Worm (Caenorhabditis elegans) whole organism, L2 larva: ENCODE results near the gene F36H5.18.

Experiments
- C34F6.9 ChIP-seq: fragments of 150-350 bp; optimal IDR thresholded peaks from 2 replicates; lab custom pipeline; 2014; ENCODE audit warnings: missing biosample characterization, missing genetic modification characterization
- F13H6.1 ChIP-seq: sonication (generic microtip); optimal IDR thresholded peaks from 2 replicates; lab custom pipeline; 2016; ENCODE audit warnings: missing genetic modification characterization, missing compliant biosample characterization
- R02D3.7 ChIP-seq: fragments of 150-350 bp; optimal IDR thresholded peaks from 2 replicates; lab custom pipeline; 2014; ENCODE audit warnings: missing biosample characterization, missing genetic modification characterization
- Y55F3AM.14 ChIP-seq: fragments of 200-800 bp; sonication (Bioruptor generic); optimal IDR thresholded peaks from 2 replicates; lab custom pipeline; 2018; ENCODE audit warnings: mild to moderate bottlenecking, missing genetic modification characterization, missing compliant biosample characterization
- ZK546.5 ChIP-seq: sonication (generic microtip); optimal IDR thresholded peaks from 2 replicates; lab custom pipeline; 2017; ENCODE audit warnings: missing biosample characterization, missing genetic modification characterization
- alr-1 ChIP-seq: fragments of 150-350 bp; optimal IDR thresholded peaks from 2 replicates; lab custom pipeline; 2014; ENCODE audit warnings: missing biosample characterization, missing genetic modification characterization
- aly-2 ChIP-seq: fragments of 150-350 bp; optimal IDR thresholded peaks from 2 replicates; lab custom pipeline; 2014; ENCODE audit warnings: missing biosample characterization, missing genetic modification characterization
- ama-1 ChIP-seq: fragments of 150-350 bp; optimal IDR thresholded peaks from 2 replicates; lab custom pipeline; 2018; ENCODE audit warnings: inconsistent platforms
- blmp-1 ChIP-seq: sonication (generic microtip); optimal IDR thresholded peaks from 2 replicates; lab custom pipeline; 2017; ENCODE audit warnings: missing genetic modification characterization, mild to moderate bottlenecking, missing compliant biosample characterization, antibody characterized with exemption, moderate library complexity; ENCODE audit not compliant: insufficient read depth
- ceh-16 ChIP-seq: fragments of 150-350 bp; optimal IDR thresholded peaks from 2 replicates; lab custom pipeline; 2014; ENCODE audit warnings: missing biosample characterization, missing genetic modification characterization
- crh-2 ChIP-seq: sonication (generic microtip); optimal IDR thresholded peaks from 2 replicates; lab custom pipeline; 2017; ENCODE audit warnings: missing biosample characterization, missing genetic modification characterization
- dmd-4 ChIP-seq: sonication (generic microtip); optimal IDR thresholded peaks from 2 replicates; lab custom pipeline; 2017; ENCODE audit warnings: missing biosample characterization, missing genetic modification characterization
- egl-27 ChIP-seq: sonication (generic microtip); optimal IDR thresholded peaks from 3 replicates; lab custom pipeline; 2017; ENCODE audit warnings: missing biosample characterization, missing genetic modification reagents, missing genetic modification characterization
- elt-1 ChIP-seq: fragments of 150-350 bp; optimal IDR thresholded peaks from 2 replicates; lab custom pipeline; 2014; ENCODE audit warnings: missing biosample characterization, missing genetic modification characterization
- elt-3 ChIP-seq: sonication (generic microtip); optimal IDR thresholded peaks from 2 replicates; lab custom pipeline; 2017; ENCODE audit warnings: missing biosample characterization, missing genetic modification characterization
- fos-1 ChIP-seq: fragments of 150-350 bp; optimal IDR thresholded peaks from 2 replicates; lab custom pipeline; 2014; ENCODE audit warnings: missing biosample characterization, missing genetic modification characterization
- gmeb-1 ChIP-seq: fragments of 150-350 bp; optimal IDR thresholded peaks from 2 replicates; lab custom pipeline; 2014; ENCODE audit warnings: missing biosample characterization, missing genetic modification characterization
- lin-11 ChIP-seq: fragments of 150-350 bp; sonication (generic microtip); optimal IDR thresholded peaks from 2 replicates; lab custom pipeline; 2014; ENCODE audit warnings: missing biosample characterization, missing genetic modification characterization, inconsistent platforms, mixed read lengths
- lin-13 ChIP-seq: fragments of 150-350 bp; optimal IDR thresholded peaks from 2 replicates; lab custom pipeline; 2014; ENCODE audit warnings: missing biosample characterization, missing genetic modification reagents, missing genetic modification characterization
- lin-39 ChIP-seq: fragments of 150-350 bp; optimal IDR thresholded peaks from 2 replicates; lab custom pipeline; 2014; ENCODE audit warnings: missing biosample characterization, missing genetic modification reagents, missing genetic modification characterization
- lsy-2 ChIP-seq, 2 experiments: fragments of 150-350 bp in 1 of 2; sonication (generic microtip) in 1 of 2; optimal IDR thresholded peaks; 2 replicates each; lab custom pipeline; 2014 to 2017; ENCODE audit warnings: missing biosample characterization in 2 of 2, missing genetic modification characterization in 2 of 2
- nhr-10 ChIP-seq: sonication (generic microtip); optimal IDR thresholded peaks from 2 replicates; lab custom pipeline; 2017; ENCODE audit warnings: missing biosample characterization, missing genetic modification characterization
- nhr-11 ChIP-seq: fragments of 150-350 bp; optimal IDR thresholded peaks from 2 replicates; lab custom pipeline; 2014; ENCODE audit warnings: missing biosample characterization, missing genetic modification characterization
- nhr-12 ChIP-seq: fragments of 150-350 bp; optimal IDR thresholded peaks from 2 replicates; lab custom pipeline; 2014; ENCODE audit warnings: missing biosample characterization, missing genetic modification characterization
- nhr-129 ChIP-seq: fragments of 150-350 bp; optimal IDR thresholded peaks from 2 replicates; lab custom pipeline; 2014; ENCODE audit warnings: missing biosample characterization, missing genetic modification characterization
- nhr-21 ChIP-seq: fragments of 150-350 bp; optimal IDR thresholded peaks from 2 replicates; lab custom pipeline; 2014; ENCODE audit warnings: missing biosample characterization, missing genetic modification characterization
- nhr-23 ChIP-seq: fragments of 150-350 bp; optimal IDR thresholded peaks from 2 replicates; lab custom pipeline; 2014; ENCODE audit warnings: missing biosample characterization, missing genetic modification reagents, missing genetic modification characterization
- nhr-237 ChIP-seq: fragments of 150-350 bp; optimal IDR thresholded peaks from 2 replicates; lab custom pipeline; 2014; ENCODE audit warnings: missing biosample characterization, missing genetic modification characterization
- nhr-25 ChIP-seq: fragments of 150-350 bp; sonication (generic microtip); optimal IDR thresholded peaks from 3 replicates; lab custom pipeline; 2014; ENCODE audit warnings: missing biosample characterization, missing genetic modification characterization
- nhr-6 ChIP-seq: fragments of 150-350 bp; optimal IDR thresholded peaks from 2 replicates; lab custom pipeline; 2014; ENCODE audit warnings: missing biosample characterization, missing genetic modification characterization
- sem-4 ChIP-seq: fragments of 150-350 bp; optimal IDR thresholded peaks from 2 replicates; lab custom pipeline; 2014; ENCODE audit warnings: missing biosample characterization, missing genetic modification reagents, missing genetic modification characterization
- skn-1 ChIP-seq: sonication (generic microtip); optimal IDR thresholded peaks from 2 replicates; lab custom pipeline; 2017; ENCODE audit warnings: missing biosample characterization, missing genetic modification characterization
- sma-3 ChIP-seq: sonication (generic microtip); optimal IDR thresholded peaks from 2 replicates; lab custom pipeline; 2016; ENCODE audit warnings: missing genetic modification reagents, missing genetic modification characterization, missing compliant biosample characterization
- sma-9 ChIP-seq, 2 experiments: fragments of 150-350 bp in 1 of 2; sonication (generic microtip) in 1 of 2; optimal IDR thresholded peaks; 2 replicates each; lab custom pipeline; 2014 to 2016; ENCODE audit warnings: missing genetic modification characterization in 2 of 2, mild to moderate bottlenecking in 1 of 2, missing biosample characterization in 1 of 2, missing compliant biosample characterization in 1 of 2, missing genetic modification reagents in 1 of 2, moderate library complexity in 1 of 2
- snpc-4 ChIP-seq: fragments of 150-350 bp; optimal IDR thresholded peaks from 2 replicates; lab custom pipeline; 2014; ENCODE audit warnings: missing biosample characterization, missing genetic modification characterization
- unc-39 ChIP-seq: fragments of 150-350 bp; optimal IDR thresholded peaks from 2 replicates; lab custom pipeline; 2014; ENCODE audit warnings: missing biosample characterization, missing genetic modification characterization
- unc-62 ChIP-seq: fragments of 150-350 bp; optimal IDR thresholded peaks from 2 replicates; lab custom pipeline; 2014; ENCODE audit warnings: missing biosample characterization, missing genetic modification reagents, missing genetic modification characterization
- zag-1 ChIP-seq: fragments of 150-350 bp; optimal IDR thresholded peaks from 2 replicates; lab custom pipeline; 2014; ENCODE audit warnings: missing biosample characterization, missing genetic modification characterization
- ztf-1 ChIP-seq: fragments of 200-800 bp; sonication (Bioruptor generic); conservative IDR thresholded peaks from 2 replicates; pipeline ENCODE4 v1.3.6; 2022; ENCODE audit warnings: missing genetic modification characterization, missing compliant biosample characterization
- ztf-11 ChIP-seq: sonication (generic microtip); optimal IDR thresholded peaks from 2 replicates; lab custom pipeline; 2017; ENCODE audit warnings: missing biosample characterization, missing genetic modification characterization
- ztf-4 ChIP-seq: fragments of 150-350 bp; optimal IDR thresholded peaks from 2 replicates; lab custom pipeline; 2014; ENCODE audit warnings: missing biosample characterization, missing genetic modification characterization

The F36H5.18 gene

DNA sequence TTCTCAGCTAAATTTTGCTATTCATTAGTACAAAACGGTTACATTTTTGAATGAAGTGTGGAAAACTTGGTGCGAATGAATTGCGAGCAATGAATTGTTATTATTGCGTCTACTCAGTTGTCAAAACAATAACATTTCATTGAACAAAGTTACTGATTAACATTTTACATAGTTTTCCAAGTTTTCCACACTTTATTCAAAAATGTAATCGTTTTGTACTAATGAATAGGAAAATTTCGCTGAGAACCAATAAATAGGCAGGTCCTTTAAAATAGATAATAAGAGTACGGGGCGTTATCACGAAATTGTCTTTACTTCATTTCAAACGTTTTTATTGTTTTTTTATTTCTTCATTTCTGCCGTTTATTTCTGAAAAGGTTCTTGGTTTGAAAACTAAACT lies 22.8 kb downstream of the F36H5.18 start, which contains the start of gene math-4:
math-4 (minus strand) TSS at position 101 of the 400 bp plus-strand sequence.
- TF ChIP-seq aly-2 (tag; lab: Kevin White, UChicago) (no peak), unc-62 (no peak), fos-1 (tag; lab: Kevin White, UChicago) (no peak), unc-39 (tag; lab: Kevin White, UChicago) (no peak), lin-13 (GFP tag; lab: Kevin White, UChicago) (no peak), skn-1 (tag; lab: Kevin White, UChicago) (no peak), blmp-1 (tag; lab: Kevin White, UChicago) (no peak), gmeb-1 (no peak), ztf-1 (GFP tag; lab: Robert Waterston, UW) (no peak), nhr-21 (tag; lab: Kevin White, UChicago) (no peak), egl-27 (tag; lab: Kevin White, UChicago) (no peak), Y55F3AM.14 (GFP tag; lab: Kevin White, UChicago) (no peak), elt-1 (tag; lab: Kevin White, UChicago) (no peak), ztf-11 (tag; lab: Kevin White, UChicago) (no peak), zag-1 (tag; lab: Kevin White, UChicago) (no peak), C34F6.9 (no peak), ztf-4 (tag; lab: Kevin White, UChicago) (no peak), ceh-16 (tag; lab: Kevin White, UChicago) (no peak), nhr-12 (no peak), sma-9 (GFP tag; optimal IDR thresholded peaks at IDR 0.05; lab: Kevin White, UChicago) (no peak), sma-9 (tag; optimal IDR thresholded peaks at IDR 0.05; lab: Kevin White, UChicago) (no peak)

- no peak for TF ChIP-seq nhr-21 (tag; lab: Kevin White, UChicago)
- no peak for TF ChIP-seq blmp-1 (tag; lab: Kevin White, UChicago)
- no peak for TF ChIP-seq C34F6.9
- TF ChIP-seq alr-1 (tag; lab: Kevin White, UChicago), result no peak
- TF ChIP-seq nhr-23 (tag; lab: Kevin White, UChicago), result no peak
- TF ChIP-seq nhr-10 (tag; lab: Kevin White, UChicago), result no peak
- no peak for TF ChIP-seq skn-1 (tag; lab: Kevin White, UChicago)
- no peak for TF ChIP-seq snpc-4
- no peak for TF ChIP-seq crh-2 (tag; lab: Kevin White, UChicago)
- TF ChIP-seq ZK546.5 (tag; lab: Kevin White, UChicago), result no peak
- TF ChIP-seq nhr-11, result no peak
- TF ChIP-seq F13H6.1, result no peak
- no peak for TF ChIP-seq fos-1 (tag; lab: Kevin White, UChicago)
- no peak for TF ChIP-seq sma-3 (GFP tag; lab: Kevin White, UChicago)
- no peak for TF ChIP-seq ceh-16 (tag; lab: Kevin White, UChicago)
- no peak for TF ChIP-seq lsy-2 (tag; optimal IDR thresholded peaks at IDR 0.05; lab: Kevin White, UChicago)
- no peak for TF ChIP-seq sma-9 (GFP tag; optimal IDR thresholded peaks at IDR 0.05; lab: Kevin White, UChicago)
- no peak for TF ChIP-seq sma-9 (tag; optimal IDR thresholded peaks at IDR 0.05; lab: Kevin White, UChicago)
- TF ChIP-seq nhr-12, result no peak
- TF ChIP-seq dmd-4 (tag; lab: Kevin White, UChicago), result no peak
- TF ChIP-seq nhr-237 (tag; lab: Kevin White, UChicago), result no peak
- TF ChIP-seq, all 48 proteins: peak for 0
These were observed 25.1 kb downstream of the F36H5.18 start, which contains the start of gene C08F1.11 for ce11 chrII:1784799-1785198. Gene C08F1.11 (minus strand): TSS chrII:1784899.

DNA sequence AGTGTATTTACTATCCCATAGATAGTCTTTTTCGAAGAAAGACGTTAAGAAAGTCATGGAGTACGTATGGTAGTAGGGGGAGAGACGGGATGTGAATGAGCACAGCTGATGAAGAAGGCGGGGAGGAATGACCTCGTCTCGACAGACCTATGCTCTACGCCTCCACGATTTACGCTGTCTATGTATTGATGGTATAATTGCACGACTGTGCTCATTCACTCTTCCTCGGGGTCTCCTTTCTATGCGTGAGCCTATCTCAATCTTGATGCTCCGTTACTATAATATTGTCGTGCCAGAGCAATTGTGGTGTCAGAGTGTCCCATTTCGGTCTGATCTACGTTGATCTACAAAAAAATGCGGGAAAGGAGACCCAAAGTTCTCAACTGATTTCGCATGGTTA lies 26.5 kb downstream of the F36H5.18 start, which contains the start of gene C08F1.10:
C08F1.10 (minus strand) TSS at position 101 of the 400 bp plus-strand sequence.
- TF ChIP-seq nhr-23 (tag; lab: Kevin White, UChicago) (no peak), nhr-237 (tag; lab: Kevin White, UChicago) (no peak), skn-1 (tag; lab: Kevin White, UChicago) (no peak), ama-1 (lab: Kevin White, UChicago) (no peak), nhr-6 (tag; lab: Kevin White, UChicago) (no peak), ceh-16 (tag; lab: Kevin White, UChicago) (no peak), C34F6.9 (no peak), nhr-129 (tag; lab: Kevin White, UChicago) (no peak)

DNA sequence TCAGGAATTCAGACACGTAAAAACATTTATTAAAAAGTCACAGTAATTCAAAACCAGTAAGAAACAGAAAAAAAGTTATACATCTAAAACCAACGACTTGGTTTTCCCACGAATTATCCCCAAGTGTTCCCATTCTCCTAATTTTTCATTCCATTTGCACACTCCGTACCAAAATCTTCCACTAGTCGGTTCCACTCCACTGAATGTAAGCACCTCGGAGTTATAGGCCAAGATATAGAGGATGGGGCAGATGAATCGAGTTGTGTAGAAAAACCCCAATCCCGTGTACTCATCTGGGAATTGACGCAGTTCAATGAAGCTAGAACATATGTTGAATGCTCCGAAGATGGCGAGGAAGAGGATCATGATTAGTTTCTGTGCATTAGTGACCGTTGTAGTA lies 27.5 kb downstream of the F36H5.18 start:
- TF ChIP-seq aly-2 (tag; lab: Kevin White, UChicago), result no peak
- no peak for TF ChIP-seq gmeb-1
- no peak for TF ChIP-seq ceh-16 (tag; lab: Kevin White, UChicago)
- TF ChIP-seq ama-1 (lab: Kevin White, UChicago), result no peak
- no peak for TF ChIP-seq zag-1 (tag; lab: Kevin White, UChicago)
- TF ChIP-seq lin-13 (GFP tag; lab: Kevin White, UChicago), result no peak
- TF ChIP-seq unc-39 (tag; lab: Kevin White, UChicago), result no peak
- TF ChIP-seq nhr-21 (tag; lab: Kevin White, UChicago), result no peak
- TF ChIP-seq lsy-2 (tag; optimal IDR thresholded peaks at IDR 0.05; lab: Kevin White, UChicago), result no peak
- TF ChIP-seq R02D3.7 (tag; lab: Kevin White, UChicago), result no peak
- no peak for TF ChIP-seq lin-39
- TF ChIP-seq ZK546.5 (tag; lab: Kevin White, UChicago), result no peak
- TF ChIP-seq nhr-25 (tag; lab: Kevin White, UChicago), result no peak
- TF ChIP-seq elt-3, result no peak
- no peak for TF ChIP-seq nhr-6 (tag; lab: Kevin White, UChicago)
- no peak for TF ChIP-seq sem-4 (tag; lab: Kevin White, UChicago)
- TF ChIP-seq nhr-237 (tag; lab: Kevin White, UChicago), result no peak
- no peak for TF ChIP-seq nhr-11
- no peak for TF ChIP-seq snpc-4
- no peak for TF ChIP-seq lin-11
